Worm (Caenorhabditis elegans): Measurements from ENCODE around the gene rpt-6.

Gene rpt-6

ce11 chrIII:12349027-12349426 lies 21.2 kb upstream of the rpt-6 start:
- TF ChIP-seq T23F11.4 (GFP tag; optimal IDR thresholded peaks at IDR 0.05) (no peak), nfya-1 (tag; optimal IDR thresholded peaks at IDR 0.05) (peak; percentile 81), ceh-34 (tag; optimal IDR thresholded peaks at IDR 0.05) (no peak)

- TF ChIP-seq pros-1 (tag; optimal IDR thresholded peaks at IDR 0.05) (no peak), sox-4 (tag; optimal IDR thresholded peaks at IDR 0.05) (no peak), nhr-232 (tag; optimal IDR thresholded peaks at IDR 0.05) (no peak), ceh-9 (tag; optimal IDR thresholded peaks at IDR 0.05) (no peak), C38D4.7 (GFP tag; optimal IDR thresholded peaks at IDR 0.05) (no peak), hlh-30 (tag; optimal IDR thresholded peaks at IDR 0.05; ENCODE audit: insufficient read depth) (no peak), ceh-18 (tag; optimal IDR thresholded peaks at IDR 0.05) (peak; percentile 60), K09A11.1 (tag; optimal IDR thresholded peaks at IDR 0.05; ENCODE audit: insufficient read depth) (no peak), gmeb-2 (tag; optimal IDR thresholded peaks at IDR 0.05) (no peak), unc-42 (tag; optimal IDR thresholded peaks at IDR 0.05) (peak; percentile 69), nfya-1 (tag; optimal IDR thresholded peaks at IDR 0.05) (peak; percentile 67), pqm-1 (tag; optimal IDR thresholded peaks at IDR 0.05) (peak; percentile 54), ets-4 (tag; optimal IDR thresholded peaks at IDR 0.05) (peak; percentile 93), hlh-8 (tag; optimal IDR thresholded peaks at IDR 0.05) (peak; percentile 83), elt-2 (tag; optimal IDR thresholded peaks at IDR 0.05) (peak; percentile 77), hlh-13 (GFP tag; optimal IDR thresholded peaks at IDR 0.05) (no peak), che-1 (tag; optimal IDR thresholded peaks at IDR 0.05) (no peak), ceh-31 (tag; optimal IDR thresholded peaks at IDR 0.05) (peak; percentile 95), ceh-30 (tag; optimal IDR thresholded peaks at IDR 0.05) (no peak), fax-1 (tag; optimal IDR thresholded peaks at IDR 0.05) (peak; percentile 77), pax-1 (tag; optimal IDR thresholded peaks at IDR 0.05) (peak; percentile 15), K02D7.2 (tag; optimal IDR thresholded peaks at IDR 0.05) (no peak), nhr-11 (tag; optimal IDR thresholded peaks at IDR 0.05) (no peak), ceh-19 (GFP tag; optimal IDR thresholded peaks at IDR 0.05) (no peak), ttx-3 (tag; optimal IDR thresholded peaks at IDR 0.05) (peak; percentile 19), syd-9 (tag; optimal IDR thresholded peaks at IDR 0.05) (peak; percentile 34), elt-4 (tag; optimal IDR thresholded peaks at IDR 0.05) (no peak), ceh-24 (tag; optimal IDR thresholded peaks at IDR 0.05) (no peak), rnt-1 (tag; optimal IDR thresholded peaks at IDR 0.05) (peak; percentile 67), ceh-2 (tag; optimal IDR thresholded peaks at IDR 0.05) (peak; percentile 92), dmd-4 (tag; optimal IDR thresholded peaks at IDR 0.05; ENCODE audit: borderline replicate concordance) (no peak), fkh-6 (tag; optimal IDR thresholded peaks at IDR 0.05) (peak; percentile 27), pha-4 (tag; optimal IDR thresholded peaks at IDR 0.05) (no peak), ceh-48 (tag; optimal IDR thresholded peaks at IDR 0.05) (no peak), sdc-2 (tag; optimal IDR thresholded peaks at IDR 0.05) (no peak), T23F11.4 (GFP tag; optimal IDR thresholded peaks at IDR 0.05) (no peak), tbx-2 (tag; optimal IDR thresholded peaks at IDR 0.05) (peak; percentile 88), tbx-7 (tag; optimal IDR thresholded peaks at IDR 0.05) (peak; percentile 82), ceh-45 (GFP tag; IDR thresholded peaks at IDR 0.05) (no peak), ztf-16 (tag; optimal IDR thresholded peaks at IDR 0.05) (peak; percentile 24), unc-86 (tag; optimal IDR thresholded peaks at IDR 0.05) (peak; percentile 53), Y22D7AL.16 (tag; optimal IDR thresholded peaks at IDR 0.05) (no peak), pag-3 (tag; optimal IDR thresholded peaks at IDR 0.05; ENCODE audit: borderline replicate concordance) (no peak), eyg-1 (tag; optimal IDR thresholded peaks at IDR 0.05) (peak; percentile 36), odd-2 (tag; optimal IDR thresholded peaks at IDR 0.05) (no peak), unc-3 (GFP tag; conservative IDR thresholded peaks at IDR 0.05) (peak; percentile 35; the same call in 1 of the 2 replicates), unc-3 (tag; optimal IDR thresholded peaks at IDR 0.05) (peak; percentile 49), ahr-1 (tag; optimal IDR thresholded peaks at IDR 0.05) (peak; percentile 35), C08G9.2 (tag; optimal IDR thresholded peaks at IDR 0.05) (peak; percentile 93), sox-2 (GFP tag; IDR thresholded peaks at IDR 0.05) (no peak)
Measured at ce11 chrIII:12351301-12351700, 19.0 kb upstream of the rpt-6 start, which contains the start of the genes pph-4.1 and Y75B8A.31. TSS of gene pph-4.1 (minus strand) at chrIII:12351336. TSS of gene Y75B8A.31 (plus strand) at chrIII:12351642.
